Worm (Caenorhabditis elegans): ENCODE measurements around the gene spig-4.

- no peak for TF ChIP-seq hmg-4 (GFP tag; optimal IDR thresholded peaks at IDR 0.05)
- no peak for TF ChIP-seq ets-7 (tag; optimal IDR thresholded peaks at IDR 0.05)
- no peak for TF ChIP-seq tbx-37 (GFP tag; conservative IDR thresholded peaks at IDR 0.05)
- no peak for TF ChIP-seq ama-1 (optimal IDR thresholded peaks at IDR 0.05)
- TF ChIP-seq B0310.2 (tag; optimal IDR thresholded peaks at IDR 0.05), result no peak
Observed at ce11 chrV:14311115-14311514, 4.4 kb upstream of the spig-4 start, which contains the start of gene ddn-3.

All from whole organism, early embryonic.